Fruit fly (Drosophila melanogaster) whole organism, wandering third instar larva: ENCODE measurements around the gene mei-217.

Experiments
- Dif ChIP-seq: fragments of 200-275, 200-300 bp; sonication (Bioruptor generic); optimal IDR thresholded peaks from 2 replicates; lab custom pipeline; 2018; ENCODE audit warnings: missing biosample characterization, missing genetic modification characterization; ENCODE audit not compliant: partially characterized antibody
- fru ChIP-seq: fragments of 200-800 bp; sonication (Bioruptor generic); optimal IDR thresholded peaks from 3 replicates; lab custom pipeline; 2016; ENCODE audit warnings: missing biosample characterization, mild to moderate bottlenecking, missing genetic modification characterization
- pan ChIP-seq: fragments of >200 bp; optimal IDR thresholded peaks from 2 replicates; lab custom pipeline; 2017

DNA sequence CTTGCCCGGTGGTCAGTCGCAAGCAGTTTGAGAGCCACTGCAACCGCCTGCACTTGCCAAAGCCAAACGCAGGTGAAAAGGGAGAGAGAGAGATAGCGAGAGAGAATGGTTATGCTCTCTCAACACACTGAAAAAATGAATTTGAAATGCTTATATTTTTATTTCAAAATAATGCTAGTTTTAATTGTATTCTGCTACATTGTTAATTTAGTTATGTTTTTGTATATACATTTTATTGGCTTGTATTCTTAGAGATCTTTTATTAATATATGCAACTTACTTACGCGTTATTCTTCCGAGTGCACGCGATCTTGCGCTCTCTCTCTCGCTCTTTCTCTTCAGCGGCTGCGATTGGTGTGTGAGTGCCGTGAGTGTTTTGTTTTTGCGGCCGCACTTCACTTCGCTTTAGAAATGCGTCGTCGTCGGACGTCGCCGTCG lies 35.7 kb upstream of the mei-217 start:
- TF ChIP-seq pan (lab: Kevin White, UChicago) = no peak
- TF ChIP-seq Dif (GFP tag; lab: Kevin White, UChicago) = no peak
- TF ChIP-seq fru (GFP tag; lab: Kevin White, UChicago) = peak; percentile 99
